Worm (Caenorhabditis elegans): ENCODE data around the gene T01B7.5.

DNA sequence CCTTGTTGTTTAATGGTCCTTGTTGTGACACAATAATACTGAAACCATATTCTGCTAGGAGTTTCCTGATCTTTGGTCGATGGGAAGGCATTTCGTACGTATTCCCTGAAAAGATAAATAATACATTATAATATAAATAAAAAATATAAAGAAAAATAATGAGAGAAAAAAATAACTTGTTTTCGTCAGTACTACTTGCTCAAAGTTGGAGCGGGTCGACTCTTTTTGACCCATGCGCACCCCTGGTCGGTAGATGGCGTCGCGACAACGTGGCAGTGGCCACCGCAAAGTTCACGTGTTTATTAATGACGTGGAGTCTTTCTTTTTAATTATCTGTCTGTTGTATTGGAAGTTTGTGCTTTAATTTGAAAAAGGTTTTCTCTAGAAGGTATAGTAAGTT lies 20.8 kb upstream of the T01B7.5 start, which contains the start of gene C34C6.10:
- no peak for TF ChIP-seq lin-39 (tag; optimal IDR thresholded peaks at IDR 0.05)
- TF ChIP-seq pqm-1 (tag; optimal IDR thresholded peaks at IDR 0.05), result no peak
- no peak for TF ChIP-seq hlh-11 (tag; optimal IDR thresholded peaks at IDR 0.05)
- TF ChIP-seq nhr-28 (tag; optimal IDR thresholded peaks at IDR 0.05), result no peak
- no peak for TF ChIP-seq daf-16 (GFP tag; optimal IDR thresholded peaks at IDR 0.05)
- no peak for TF ChIP-seq daf-16 (tag; optimal IDR thresholded peaks at IDR 0.05)
- TF ChIP-seq T20F7.1 (GFP tag; optimal IDR thresholded peaks at IDR 0.05), result no peak
- TF ChIP-seq mep-1 (tag; optimal IDR thresholded peaks at IDR 0.05), result no peak
- TF ChIP-seq ztf-11 (tag; optimal IDR thresholded peaks at IDR 0.05), result no peak
- no peak for TF ChIP-seq lin-13 (GFP tag; optimal IDR thresholded peaks at IDR 0.05)
- no peak for TF ChIP-seq mes-2 (tag; optimal IDR thresholded peaks at IDR 0.05; ENCODE audit: poor library complexity, severe bottlenecking)
- no peak for TF ChIP-seq nhr-11 (tag; optimal IDR thresholded peaks at IDR 0.05)
